In genomic region chrX:3743891-3744491, dm6 we compare ENCODE assay signal across 1 fruit fly cellular context.
TF ChIP-seq lines count a peak whose summit lies in the region.

No protein-coding gene starts in this region.

TF ChIP-seq in whole organism, embryonic, 481 proteins besides CTCF, POLR2A, EP300 and RAD21 (continued from another document):
- peak; percentile 85 for TF ChIP-seq CG1233 (GFP tag; optimal IDR thresholded peaks at IDR 0.05; lab: Kevin White, UChicago)
- TF ChIP-seq emc (GFP tag; optimal IDR thresholded peaks at IDR 0.05; lab: Kevin White, UChicago), result no peak
- TF ChIP-seq Adf1 (GFP tag; IDR thresholded peaks at IDR 0.05; lab: Robert Waterston, UW), result peak; percentile 41
- no peak for TF ChIP-seq ato (GFP tag; IDR thresholded peaks at IDR 0.05; lab: Robert Waterston, UW; ENCODE audit: partially characterized antibody)
- TF ChIP-seq CG2116 (GFP tag; optimal IDR thresholded peaks at IDR 0.05; lab: Kevin White, UChicago), result peak; percentile 49
- TF ChIP-seq al (GFP tag; IDR thresholded peaks at IDR 0.05; lab: Robert Waterston, UW), result peak; percentile 70
- peak; percentile 49; the same call in 1 of the 2 replicates for TF ChIP-seq Awh (GFP tag; IDR thresholded peaks at IDR 0.05; lab: Robert Waterston, UW)
- no peak for TF ChIP-seq Side (GFP tag; optimal IDR thresholded peaks at IDR 0.05; lab: Kevin White, UChicago)
- TF ChIP-seq pho (GFP tag; optimal IDR thresholded peaks at IDR 0.05; lab: Kevin White, UChicago), result no peak
- TF ChIP-seq Atf3 (GFP tag; optimal IDR thresholded peaks at IDR 0.05; lab: Kevin White, UChicago), result no peak
- peak; percentile 63; the same call in 1 of the 2 replicates for TF ChIP-seq peb (GFP tag; IDR thresholded peaks at IDR 0.05; lab: Robert Waterston, UW)
- TF ChIP-seq CG12659 (GFP tag; optimal IDR thresholded peaks at IDR 0.05; lab: Kevin White, UChicago), result peak; percentile 96
- TF ChIP-seq CG32767 (GFP tag; IDR thresholded peaks at IDR 0.05; lab: Robert Waterston, UW), result peak; percentile 70; the same call in 1 of the 2 replicates
- TF ChIP-seq CG6765 (GFP tag; optimal IDR thresholded peaks at IDR 0.05; lab: Kevin White, UChicago), result peak; percentile 88
- TF ChIP-seq trh (GFP tag; optimal IDR thresholded peaks at IDR 0.05; lab: Kevin White, UChicago), result peak; percentile 54
- TF ChIP-seq tll (GFP tag; optimal IDR thresholded peaks at IDR 0.05; lab: Kevin White, UChicago), result no peak
- TF ChIP-seq ap (GFP tag; IDR thresholded peaks at IDR 0.05; lab: Robert Waterston, UW), result peak; percentile 57
- peak; percentile 91 for TF ChIP-seq CG13775 (GFP tag; optimal IDR thresholded peaks at IDR 0.05; lab: Kevin White, UChicago)
- TF ChIP-seq CkIIα-i1 (GFP tag; IDR thresholded peaks at IDR 0.05; lab: Robert Waterston, UW), result no peak
- TF ChIP-seq row (GFP tag; IDR thresholded peaks at IDR 0.05; lab: Robert Waterston, UW), result peak; percentile 73
- TF ChIP-seq Xbp1 (GFP tag; optimal IDR thresholded peaks at IDR 0.05; lab: Kevin White, UChicago), result peak; percentile 76
- TF ChIP-seq bsh (GFP tag; optimal IDR thresholded peaks at IDR 0.05; lab: Kevin White, UChicago), result peak; percentile 37 to 85
- TF ChIP-seq Hmx (GFP tag; optimal IDR thresholded peaks at IDR 0.05; lab: Kevin White, UChicago), result no peak
- peak; percentile 39; the same call in 1 of the 2 replicates for TF ChIP-seq Bgb (GFP tag; IDR thresholded peaks at IDR 0.05; lab: Robert Waterston, UW; ENCODE audit: partially characterized antibody)
- TF ChIP-seq Pdp1 (GFP tag; optimal IDR thresholded peaks at IDR 0.05; lab: Kevin White, UChicago), result peak in 1 of 2 experiments; percentile 56
- no peak for TF ChIP-seq sna (GFP tag; IDR thresholded peaks at IDR 0.05; lab: Robert Waterston, UW; ENCODE audit: partially characterized antibody)
- TF ChIP-seq corto (GFP tag; optimal IDR thresholded peaks at IDR 0.05; lab: Kevin White, UChicago), result no peak
- peak; percentile 85 for TF ChIP-seq CG13296 (GFP tag; optimal IDR thresholded peaks at IDR 0.05; lab: Kevin White, UChicago)
- peak; percentile 75 for TF ChIP-seq CG11723 (GFP tag; optimal IDR thresholded peaks at IDR 0.05; lab: Kevin White, UChicago)
- TF ChIP-seq Aef1 (GFP tag; IDR thresholded peaks at IDR 0.05; lab: Robert Waterston, UW), result peak; percentile 75; the same call in 2 of the 3 replicates
- no peak for TF ChIP-seq CG11398 (GFP tag; optimal IDR thresholded peaks at IDR 0.05; lab: Kevin White, UChicago)
- TF ChIP-seq Sry-δ (GFP tag; optimal IDR thresholded peaks at IDR 0.05; lab: Kevin White, UChicago), result no peak
- TF ChIP-seq HmgZ (tag; optimal IDR thresholded peaks at IDR 0.05; lab: Kevin White, UChicago), result no peak
- TF ChIP-seq oc (tag; optimal IDR thresholded peaks at IDR 0.05; lab: Kevin White, UChicago), result peak; percentile 49
- no peak for TF ChIP-seq CG17186 (GFP tag; optimal IDR thresholded peaks at IDR 0.05; lab: Kevin White, UChicago)
- TF ChIP-seq CG2889 (GFP tag; IDR thresholded peaks at IDR 0.05; lab: Robert Waterston, UW), result peak; percentile 51
- no peak for TF ChIP-seq D (optimal IDR thresholded peaks at IDR 0.05; lab: Kevin White, UChicago)
- peak; percentile 89 for TF ChIP-seq D (GFP tag; optimal IDR thresholded peaks at IDR 0.05; lab: Kevin White, UChicago)
- TF ChIP-seq Ada2b (GFP tag; IDR thresholded peaks at IDR 0.05; lab: Robert Waterston, UW), result peak; percentile 62; the same call in 1 of the 2 replicates
- TF ChIP-seq CG7357 (GFP tag; IDR thresholded peaks at IDR 0.05; lab: Robert Waterston, UW), result peak; percentile 73
- TF ChIP-seq Dek (tag; optimal IDR thresholded peaks at IDR 0.05; lab: Kevin White, UChicago), result peak; percentile 88
- TF ChIP-seq vnd (GFP tag; IDR thresholded peaks at IDR 0.05; lab: Robert Waterston, UW; ENCODE audit: partially characterized antibody), result no peak
- TF ChIP-seq onecut (GFP tag; IDR thresholded peaks at IDR 0.05; lab: Robert Waterston, UW), result peak; percentile 3
- peak; percentile 89 for TF ChIP-seq bcd (GFP tag; optimal IDR thresholded peaks at IDR 0.05; lab: Kevin White, UChicago)
- peak; percentile 83 for TF ChIP-seq CG30403 (GFP tag; optimal IDR thresholded peaks at IDR 0.05; lab: Kevin White, UChicago)
- TF ChIP-seq tup (GFP tag; optimal IDR thresholded peaks at IDR 0.05; lab: Kevin White, UChicago), result no peak
- TF ChIP-seq CG4282 (GFP tag; optimal IDR thresholded peaks at IDR 0.05; lab: Kevin White, UChicago), result no peak
- TF ChIP-seq ind (GFP tag; optimal IDR thresholded peaks at IDR 0.05; lab: Kevin White, UChicago), result peak; percentile 77
- TF ChIP-seq CG18599 (GFP tag; optimal IDR thresholded peaks at IDR 0.05; lab: Kevin White, UChicago), result peak; percentile 86
- TF ChIP-seq MBD-R2 (GFP tag; IDR thresholded peaks at IDR 0.05; lab: Robert Waterston, UW), result peak; percentile 34; the same call in 1 of the 2 replicates
- TF ChIP-seq Ets97D (GFP tag; optimal IDR thresholded peaks at IDR 0.05; lab: Kevin White, UChicago), result no peak
- TF ChIP-seq Chrac-16 (GFP tag; optimal IDR thresholded peaks at IDR 0.05; lab: Kevin White, UChicago), result peak; percentile 52
- TF ChIP-seq scrt (GFP tag; optimal IDR thresholded peaks at IDR 0.05; lab: Kevin White, UChicago), result peak; percentile 67
- TF ChIP-seq CG6254 (GFP tag; optimal IDR thresholded peaks at IDR 0.05; lab: Kevin White, UChicago), result peak; percentile 79
- TF ChIP-seq Med (GFP tag; lab: Kevin White, UChicago), result no peak
- peak; percentile 91 for TF ChIP-seq CG8388 (GFP tag; optimal IDR thresholded peaks at IDR 0.05; lab: Kevin White, UChicago)
- no peak for TF ChIP-seq fu2 (GFP tag; optimal IDR thresholded peaks at IDR 0.05; lab: Kevin White, UChicago)
- TF ChIP-seq MTF-1 (GFP tag; optimal IDR thresholded peaks at IDR 0.05; lab: Kevin White, UChicago; ENCODE audit: borderline replicate concordance), result no peak
- TF ChIP-seq CG8281 (tag; optimal IDR thresholded peaks at IDR 0.05; lab: Kevin White, UChicago), result peak; percentile 39
- peak; percentile 13 for TF ChIP-seq nau (GFP tag; optimal IDR thresholded peaks at IDR 0.05; lab: Kevin White, UChicago)
- no peak for TF ChIP-seq pzg (GFP tag; optimal IDR thresholded peaks at IDR 0.05; lab: Kevin White, UChicago)
- peak; percentile 66 for TF ChIP-seq CG2202 (tag; optimal IDR thresholded peaks at IDR 0.05; lab: Kevin White, UChicago)
- TF ChIP-seq grau (tag; optimal IDR thresholded peaks at IDR 0.05; lab: Kevin White, UChicago), result peak; percentile 90
- TF ChIP-seq CG31388 (GFP tag; optimal IDR thresholded peaks at IDR 0.05; lab: Kevin White, UChicago), result peak; percentile 51
- TF ChIP-seq Elba2 (GFP tag; optimal IDR thresholded peaks at IDR 0.05; lab: Kevin White, UChicago), result no peak
- TF ChIP-seq GATAe (GFP tag; conservative IDR thresholded peaks at IDR 0.05; lab: Robert Waterston, UW), result no peak; the same call in 1 of the 2 replicates
- peak; percentile 74 for TF ChIP-seq E2f1 (GFP tag; IDR thresholded peaks at IDR 0.05; lab: Robert Waterston, UW)
- TF ChIP-seq CG4854 (GFP tag; optimal IDR thresholded peaks at IDR 0.05; lab: Kevin White, UChicago), result no peak
- TF ChIP-seq gsb-n (tag; optimal IDR thresholded peaks at IDR 0.05; lab: Kevin White, UChicago), result peak; percentile 78
- TF ChIP-seq pum (GFP tag; optimal IDR thresholded peaks at IDR 0.05; lab: Kevin White, UChicago), result no peak
- peak; percentile 50; the same call in 1 of the 3 replicates for TF ChIP-seq CG14050 (GFP tag; IDR thresholded peaks at IDR 0.05; lab: Robert Waterston, UW)
- TF ChIP-seq CG11456 (GFP tag; IDR thresholded peaks at IDR 0.05; lab: Robert Waterston, UW), result peak; percentile 82
- no peak for TF ChIP-seq TFAM (GFP tag; optimal IDR thresholded peaks at IDR 0.05; lab: Kevin White, UChicago)
- TF ChIP-seq CG9727 (GFP tag; optimal IDR thresholded peaks at IDR 0.05; lab: Kevin White, UChicago), result peak; percentile 94
- no peak for TF ChIP-seq Mes4 (GFP tag; optimal IDR thresholded peaks at IDR 0.05; lab: Kevin White, UChicago)
- no peak for TF ChIP-seq CG4360 (GFP tag; IDR thresholded peaks at IDR 0.05; lab: Robert Waterston, UW)
- peak; percentile 85 for TF ChIP-seq Hr3 (GFP tag; optimal IDR thresholded peaks at IDR 0.05; lab: Kevin White, UChicago)
- no peak for TF ChIP-seq NK7.1 (GFP tag; optimal IDR thresholded peaks at IDR 0.05; lab: Kevin White, UChicago)
- TF ChIP-seq Fer2 (tag; optimal IDR thresholded peaks at IDR 0.05; lab: Kevin White, UChicago), result peak; percentile 57
- TF ChIP-seq ems (GFP tag; optimal IDR thresholded peaks at IDR 0.05; lab: Kevin White, UChicago), result no peak
- peak; percentile 66 for TF ChIP-seq tin (GFP tag; optimal IDR thresholded peaks at IDR 0.05; lab: Kevin White, UChicago)
- peak; percentile 75 for TF ChIP-seq croc (GFP tag; conservative IDR thresholded peaks at IDR 0.05; lab: Robert Waterston, UW)
- peak; percentile 24 for TF ChIP-seq psq (GFP tag; optimal IDR thresholded peaks at IDR 0.05; lab: Kevin White, UChicago)
- peak; percentile 78 for TF ChIP-seq org-1 (GFP tag; optimal IDR thresholded peaks at IDR 0.05; lab: Kevin White, UChicago)
- TF ChIP-seq D19B (GFP tag; optimal IDR thresholded peaks at IDR 0.05; lab: Kevin White, UChicago), result peak; percentile 74
- peak in 1 of 2 experiments; percentile 88 for TF ChIP-seq eve (GFP tag; optimal IDR thresholded peaks at IDR 0.05; lab: Kevin White, UChicago)
- no peak for TF ChIP-seq CG13894 (tag; optimal IDR thresholded peaks at IDR 0.05; lab: Kevin White, UChicago)
- peak; percentile 78 for TF ChIP-seq CG16815 (GFP tag; optimal IDR thresholded peaks at IDR 0.05; lab: Kevin White, UChicago)
- TF ChIP-seq ci (GFP tag; IDR thresholded peaks at IDR 0.05; lab: Robert Waterston, UW), result peak; percentile 44
- TF ChIP-seq unc-4 (GFP tag; IDR thresholded peaks at IDR 0.05; lab: Robert Waterston, UW; ENCODE audit: partially characterized antibody), result no peak
- peak; percentile 29 for TF ChIP-seq Rx (GFP tag; IDR thresholded peaks at IDR 0.05; lab: Robert Waterston, UW)
- TF ChIP-seq Hmr (GFP tag; optimal IDR thresholded peaks at IDR 0.05; lab: Kevin White, UChicago), result peak; percentile 91
- 0 out of 2 replicates have a peak, but pooled peaks have one; percentile 23 for TF ChIP-seq Lim3 (GFP tag; IDR thresholded peaks at IDR 0.05; lab: Robert Waterston, UW)
- TF ChIP-seq ash1 (GFP tag; optimal IDR thresholded peaks at IDR 0.05; lab: Kevin White, UChicago), result no peak
- no peak for TF ChIP-seq gcm2 (GFP tag; optimal IDR thresholded peaks at IDR 0.05; lab: Kevin White, UChicago)
- TF ChIP-seq CG8944 (GFP tag; optimal IDR thresholded peaks at IDR 0.05; lab: Kevin White, UChicago), result no peak
- peak; percentile 45 for TF ChIP-seq Oaz (GFP tag; IDR thresholded peaks at IDR 0.05; lab: Robert Waterston, UW)
- peak; percentile 71 for TF ChIP-seq CG30020 (tag; optimal IDR thresholded peaks at IDR 0.05; lab: Kevin White, UChicago)
- TF ChIP-seq CG9215 (GFP tag; IDR thresholded peaks at IDR 0.05; lab: Robert Waterston, UW), result peak; percentile 67
- no peak; the same call in 1 of the 2 replicates for TF ChIP-seq CG31224 (GFP tag; IDR thresholded peaks at IDR 0.05; lab: Robert Waterston, UW)
- no peak for TF ChIP-seq CG33213 (GFP tag; optimal IDR thresholded peaks at IDR 0.05; lab: Kevin White, UChicago)
- TF ChIP-seq ase (GFP tag; IDR thresholded peaks at IDR 0.05; lab: Robert Waterston, UW), result peak; percentile 69
- TF ChIP-seq pan (optimal IDR thresholded peaks at IDR 0.05; lab: Kevin White, UChicago), result no peak
- TF ChIP-seq pan (GFP tag; optimal IDR thresholded peaks at IDR 0.05 in 1 of 2, IDR thresholded peaks at IDR 0.05 in 1 of 2), result peak in 1 of 2 experiments; percentile 84
- TF ChIP-seq CG10979 (tag; optimal IDR thresholded peaks at IDR 0.05; lab: Kevin White, UChicago), result peak; percentile 87
- TF ChIP-seq CG12219 (GFP tag; optimal IDR thresholded peaks at IDR 0.05; lab: Kevin White, UChicago), result no peak
- TF ChIP-seq CoRest (tag; optimal IDR thresholded peaks at IDR 0.05; lab: Kevin White, UChicago), result peak; percentile 95
- peak; percentile 40 for TF ChIP-seq HLHmδ (GFP tag; optimal IDR thresholded peaks at IDR 0.05; lab: Kevin White, UChicago)
- peak; percentile 88 for TF ChIP-seq CG10147 (GFP tag; optimal IDR thresholded peaks at IDR 0.05; lab: Kevin White, UChicago)
- TF ChIP-seq H15 (GFP tag; IDR thresholded peaks at IDR 0.05; lab: Robert Waterston, UW), result peak; percentile 67; the same call in 2 of the 3 replicates
- peak; percentile 74 for TF ChIP-seq abd-A (tag; optimal IDR thresholded peaks at IDR 0.05; lab: Kevin White, UChicago)
- no peak for TF ChIP-seq CG3163 (GFP tag; optimal IDR thresholded peaks at IDR 0.05; lab: Kevin White, UChicago)
- TF ChIP-seq CG10565 (GFP tag; optimal IDR thresholded peaks at IDR 0.05; lab: Kevin White, UChicago), result peak; percentile 37
- TF ChIP-seq phol (tag; optimal IDR thresholded peaks at IDR 0.05; lab: Kevin White, UChicago), result peak; percentile 90
- TF ChIP-seq trem (tag; optimal IDR thresholded peaks at IDR 0.05; lab: Kevin White, UChicago), result peak; percentile 71
